Worm (Caenorhabditis elegans) whole organism, young adult: ENCODE measurements around the gene C28G1.10.

ENCODE experiments used
- B0035.1 ChIP-seq: sonication (generic microtip); optimal IDR thresholded peaks from 2 replicates; lab custom pipeline; 2016; ENCODE audit warnings: missing genetic modification characterization, mild to moderate bottlenecking, missing compliant biosample characterization, missing genotype, missing genetic modification reagents
- D2030.7 ChIP-seq: fragments of 200-800 bp; sonication (Bioruptor generic); IDR thresholded peaks from 2 replicates; pipeline ENCODE4 v1.3.6; 2022; ENCODE audit warnings: missing genetic modification reagents, missing genetic modification characterization, missing compliant biosample characterization
- F22D6.2 ChIP-seq: sonication (generic microtip); optimal IDR thresholded peaks from 2 replicates; lab custom pipeline; 2016; ENCODE audit warnings: mild to moderate bottlenecking, missing genetic modification characterization, missing compliant biosample characterization
- F23B12.7 ChIP-seq: sonication (generic microtip); optimal IDR thresholded peaks from 2 replicates; lab custom pipeline; 2017; ENCODE audit warnings: missing genetic modification characterization, mild to moderate bottlenecking, missing compliant biosample characterization, antibody characterized with exemption, moderate library complexity; ENCODE audit not compliant: insufficient read depth
- F52B5.7 ChIP-seq: sonication (generic microtip); optimal IDR thresholded peaks from 2 replicates; lab custom pipeline; 2016; ENCODE audit warnings: mild to moderate bottlenecking, missing genetic modification characterization, missing compliant biosample characterization
- F57C9.4 ChIP-seq: sonication (generic microtip); optimal IDR thresholded peaks from 2 replicates; lab custom pipeline; 2017; ENCODE audit warnings: mild to moderate bottlenecking, missing genetic modification characterization, missing compliant biosample characterization
- K11D2.4 ChIP-seq: fragments of 200-800 bp; sonication (Bioruptor generic); IDR thresholded peaks from 2 replicates; pipeline ENCODE4 v1.3.6; 2022; ENCODE audit warnings: missing genetic modification reagents, missing genetic modification characterization, missing compliant biosample characterization
- Y67H2A.10 ChIP-seq: fragments of 200-800 bp; sonication (Bioruptor generic); conservative IDR thresholded peaks from 2 replicates; pipeline ENCODE4 v1.3.6; 2022; ENCODE audit warnings: missing genetic modification reagents, missing genetic modification characterization, missing compliant biosample characterization
- Y79H2A.3 ChIP-seq: fragments of 200-800 bp; sonication (Bioruptor generic); conservative IDR thresholded peaks from 2 replicates; pipeline ENCODE4 v1.3.6; 2022; ENCODE audit warnings: missing genetic modification reagents, missing genetic modification characterization, missing compliant biosample characterization
- Y95B8A.8 ChIP-seq: fragments of 200-800 bp; sonication (Bioruptor generic); IDR thresholded peaks from 2 replicates; pipeline ENCODE4 v1.3.6; 2022; ENCODE audit warnings: missing genetic modification reagents, missing genetic modification characterization, missing compliant biosample characterization
- cebp-1 ChIP-seq, 2 experiments: fragments of 200-800 bp in 1 of 2; sonication (Bioruptor generic) in 1 of 2; sonication (generic microtip) in 1 of 2; IDR thresholded peaks in 1 of 2; optimal IDR thresholded peaks in 1 of 2; 2 replicates each; pipeline versions ENCODE4 v1.3.6 to Lab custom; 2017 to 2022; ENCODE audit warnings: missing compliant biosample characterization in 2 of 2, missing genetic modification characterization in 2 of 2, mild to moderate bottlenecking in 1 of 2, missing genetic modification reagents in 1 of 2, moderate library complexity in 1 of 2
- ceh-79 ChIP-seq: sonication (generic microtip); optimal IDR thresholded peaks from 2 replicates; lab custom pipeline; 2017; ENCODE audit warnings: mild to moderate bottlenecking, missing genetic modification characterization, missing compliant biosample characterization
- chd-7 ChIP-seq: sonication (generic microtip); optimal IDR thresholded peaks from 2 replicates; lab custom pipeline; 2016; ENCODE audit warnings: mild to moderate bottlenecking, missing genetic modification characterization, moderate library complexity, missing compliant biosample characterization
- die-1 ChIP-seq: sonication (generic microtip); optimal IDR thresholded peaks from 2 replicates; lab custom pipeline; 2016; ENCODE audit warnings: missing genotype, mild to moderate bottlenecking, missing genetic modification characterization, missing compliant biosample characterization
- dpff-1 ChIP-seq: sonication (generic microtip); optimal IDR thresholded peaks from 2 replicates; lab custom pipeline; 2017; ENCODE audit warnings: mild to moderate bottlenecking, missing genetic modification characterization, missing compliant biosample characterization
- efl-1 ChIP-seq: fragments of 150-350 bp; optimal IDR thresholded peaks from 2 replicates; lab custom pipeline; 2014; ENCODE audit warnings: missing biosample characterization, missing genetic modification reagents, missing genetic modification characterization
- egl-44 ChIP-seq: fragments of 200-800 bp; sonication (Bioruptor generic); IDR thresholded peaks from 2 replicates; pipeline ENCODE4 v1.3.6; 2022; ENCODE audit warnings: missing genetic modification reagents, missing genetic modification characterization, missing compliant biosample characterization
- egrh-3 ChIP-seq: fragments of 200-800 bp; sonication (Bioruptor generic); IDR thresholded peaks from 2 replicates; pipeline ENCODE4 v1.3.6; 2022; ENCODE audit warnings: missing genetic modification reagents, missing genetic modification characterization, missing compliant biosample characterization
- gei-17 ChIP-seq: fragments of 200-800 bp; sonication (Bioruptor generic); optimal IDR thresholded peaks from 2 replicates; lab custom pipeline; 2018; ENCODE audit warnings: mild to moderate bottlenecking, missing genetic modification characterization, missing compliant biosample characterization
- hlh-26 ChIP-seq: fragments of 200-800 bp; sonication (Bioruptor generic); conservative IDR thresholded peaks from 2 replicates; pipeline ENCODE4 v1.3.6; 2022; ENCODE audit warnings: missing genetic modification reagents, missing genetic modification characterization, missing compliant biosample characterization
- hmg-20 ChIP-seq: fragments of 200-800 bp; sonication (Bioruptor generic); IDR thresholded peaks from 2 replicates; pipeline ENCODE4 v1.3.6; 2022; ENCODE audit warnings: missing genetic modification reagents, missing genetic modification characterization, missing compliant biosample characterization
- lir-1 ChIP-seq: fragments of 200-800 bp; sonication (Bioruptor generic); conservative IDR thresholded peaks from 2 replicates; pipeline ENCODE4 v1.3.6; 2022; ENCODE audit warnings: missing genetic modification reagents, missing genetic modification characterization, missing compliant biosample characterization
- lsl-1 ChIP-seq: fragments of 200-800 bp; sonication (Bioruptor generic); optimal IDR thresholded peaks from 2 replicates; lab custom pipeline; 2018; ENCODE audit warnings: mild to moderate bottlenecking, missing genetic modification characterization, moderate library complexity, missing compliant biosample characterization
- madf-10 ChIP-seq: sonication (generic microtip); optimal IDR thresholded peaks from 2 replicates; lab custom pipeline; 2016; ENCODE audit warnings: mild to moderate bottlenecking, missing genetic modification characterization, missing compliant biosample characterization
- nfya-1 ChIP-seq: sonication (generic microtip); optimal IDR thresholded peaks from 2 replicates; lab custom pipeline; 2017; ENCODE audit warnings: antibody characterized with exemption, missing compliant biosample characterization, missing genetic modification characterization, borderline replicate concordance; ENCODE audit not compliant: insufficient read depth
- nhr-120 ChIP-seq: fragments of 200-800 bp; sonication (Bioruptor generic); IDR thresholded peaks from 2 replicates; pipeline ENCODE4 v1.3.6; 2022; ENCODE audit warnings: missing genetic modification characterization, missing compliant biosample characterization
- nhr-179 ChIP-seq: sonication (generic microtip); optimal IDR thresholded peaks from 2 replicates; lab custom pipeline; 2016; ENCODE audit warnings: mild to moderate bottlenecking, missing genetic modification characterization, missing compliant biosample characterization
- repo-1 ChIP-seq: sonication (generic microtip); optimal IDR thresholded peaks from 2 replicates; lab custom pipeline; 2017; ENCODE audit warnings: mild to moderate bottlenecking, missing genetic modification characterization, missing compliant biosample characterization
- sdz-38 ChIP-seq: sonication (generic microtip); optimal IDR thresholded peaks from 2 replicates; lab custom pipeline; 2016; ENCODE audit warnings: missing genotype, missing genetic modification characterization, missing compliant biosample characterization
- sptf-2 ChIP-seq: fragments of 200-800 bp; sonication (Bioruptor generic); optimal IDR thresholded peaks from 2 replicates; lab custom pipeline; 2018; ENCODE audit warnings: mild to moderate bottlenecking, missing genetic modification characterization, missing compliant biosample characterization
- zim-3 ChIP-seq: sonication (generic microtip); optimal IDR thresholded peaks from 2 replicates; lab custom pipeline; 2017; ENCODE audit warnings: mild to moderate bottlenecking, missing genetic modification characterization, moderate library complexity, missing compliant biosample characterization
- ztf-22 ChIP-seq: fragments of 200-800 bp; sonication (Bioruptor generic); optimal IDR thresholded peaks from 2 replicates; lab custom pipeline; 2018; ENCODE audit warnings: mild to moderate bottlenecking, missing genetic modification characterization, moderate library complexity, missing compliant biosample characterization
- ztf-25 ChIP-seq: fragments of 200-800 bp; sonication (Bioruptor generic); IDR thresholded peaks from 2 replicates; pipeline ENCODE4 v1.3.6; 2022; ENCODE audit warnings: missing genetic modification reagents, missing genetic modification characterization, missing compliant biosample characterization
- ztf-26 ChIP-seq: sonication (generic microtip); optimal IDR thresholded peaks from 2 replicates; lab custom pipeline; 2017; ENCODE audit warnings: missing genetic modification characterization, missing compliant biosample characterization

The C28G1.10 gene

DNA sequence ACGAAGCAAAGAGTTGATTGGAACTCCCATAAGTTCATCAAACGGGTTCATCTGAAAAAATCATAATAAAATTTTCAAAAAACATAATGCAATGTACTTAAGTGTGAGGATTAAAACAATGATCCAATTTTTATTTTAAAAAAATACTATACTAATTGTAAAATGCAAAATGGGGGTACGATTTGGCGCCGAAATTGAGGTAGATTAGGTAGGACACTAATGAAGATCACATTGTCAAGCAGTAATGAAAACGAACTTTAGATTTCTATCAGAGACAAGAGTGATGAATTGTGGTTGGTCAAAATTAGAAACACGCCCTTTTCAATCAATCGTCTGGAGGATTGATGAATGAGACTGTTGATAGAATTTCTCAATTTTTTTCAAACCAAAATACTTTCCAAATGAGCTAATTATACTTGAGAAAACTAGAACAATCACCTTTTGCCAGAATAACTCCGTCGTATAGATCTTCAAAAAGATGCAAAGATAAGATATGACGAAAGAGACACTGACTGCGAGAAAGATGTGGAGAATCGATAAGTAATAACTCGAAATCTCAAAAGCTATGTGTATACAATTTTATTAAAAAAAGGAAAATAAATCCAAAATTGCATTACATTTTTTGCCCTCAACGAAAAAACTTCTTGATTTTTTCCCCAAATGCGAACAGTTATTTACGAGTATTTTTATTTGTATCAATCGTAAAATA lies 11.1 kb downstream of the C28G1.10 start, which contains the start of gene C06E2.5:
C06E2.5 (minus strand) TSS at position 51 of the 709 bp plus-strand sequence.
- no peak for TF ChIP-seq egrh-3
- no peak for TF ChIP-seq ceh-79 (tag; lab: Kevin White, UChicago)
- TF ChIP-seq nhr-120 (GFP tag; lab: Robert Waterston, UW) = no peak
- TF ChIP-seq cebp-1 (GFP tag; IDR thresholded peaks at IDR 0.05; lab: Robert Waterston, UW) = no peak
- TF ChIP-seq cebp-1 (tag; optimal IDR thresholded peaks at IDR 0.05; lab: Kevin White, UChicago) = no peak
- TF ChIP-seq die-1 (tag; lab: Kevin White, UChicago) = no peak
- no peak for TF ChIP-seq sptf-2
- TF ChIP-seq B0035.1 (tag; lab: Kevin White, UChicago) = no peak
- TF ChIP-seq F22D6.2 = no peak
- TF ChIP-seq lsl-1 (GFP tag; lab: Kevin White, UChicago) = no peak
- TF ChIP-seq D2030.7 = no peak
- TF ChIP-seq hmg-20 = no peak
- no peak for TF ChIP-seq Y79H2A.3 (GFP tag; lab: Robert Waterston, UW)
- no peak for TF ChIP-seq nfya-1 (tag; lab: Kevin White, UChicago)
- no peak for TF ChIP-seq ztf-22 (GFP tag; lab: Kevin White, UChicago)
- no peak for TF ChIP-seq repo-1 (tag; lab: Kevin White, UChicago)
- TF ChIP-seq K11D2.4 (GFP tag; lab: Robert Waterston, UW) = no peak
- no peak for TF ChIP-seq lir-1
- no peak for TF ChIP-seq gei-17
- TF ChIP-seq efl-1 (GFP tag; lab: Kevin White, UChicago) = no peak

DNA sequence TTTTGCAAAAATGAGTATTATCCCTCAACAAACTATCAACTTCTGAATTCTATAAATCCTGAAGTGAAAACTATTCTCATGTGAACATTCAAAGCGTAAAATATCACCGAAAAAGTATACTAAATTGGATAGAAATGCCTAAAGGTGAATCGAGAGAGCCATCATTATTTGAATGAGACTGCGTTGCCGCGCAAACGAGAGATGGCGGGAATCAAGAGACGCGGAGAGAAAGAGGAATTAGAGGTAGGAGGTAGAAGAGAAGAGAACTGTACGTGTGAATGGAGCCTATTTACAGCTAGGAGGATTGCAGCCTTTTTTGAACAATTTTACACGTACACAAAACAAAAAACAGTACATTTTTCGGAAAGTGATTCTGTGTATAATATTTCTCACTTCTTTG lies 12.6 kb downstream of the C28G1.10 start:
- TF ChIP-seq egl-44 (GFP tag; lab: Robert Waterston, UW) (no peak), Y67H2A.10 (GFP tag; lab: Robert Waterston, UW) (no peak)

DNA sequence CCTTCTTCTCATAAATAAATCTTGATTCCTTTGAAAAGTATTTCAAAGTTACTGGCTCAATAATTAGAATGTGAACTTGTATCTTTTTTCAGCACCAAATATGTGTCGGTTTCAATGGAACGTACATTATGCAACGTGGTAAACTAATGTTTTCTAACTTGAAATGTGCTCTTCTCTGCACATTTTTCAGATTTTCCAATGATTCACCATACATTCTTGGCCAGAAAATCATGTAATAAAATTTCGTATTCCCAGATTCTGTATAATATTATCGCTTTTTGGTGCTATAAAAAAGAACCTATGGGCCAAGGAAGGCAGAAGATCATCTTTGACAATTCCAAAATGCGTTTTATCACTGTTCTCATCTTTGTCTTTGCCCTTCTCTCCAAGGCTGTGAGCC lies 14.0 kb downstream of the C28G1.10 start, which contains the start of gene C06E2.9:
C06E2.9 (plus strand) TSS at position 301 of the 400 bp plus-strand sequence.
- TF ChIP-seq Y67H2A.10 (GFP tag; lab: Robert Waterston, UW) (no peak), chd-7 (tag; lab: Kevin White, UChicago) (no peak), F57C9.4 (tag; lab: Kevin White, UChicago) (no peak), zim-3 (no peak), sdz-38 (tag; lab: Kevin White, UChicago) (no peak), hlh-26 (GFP tag; lab: Robert Waterston, UW) (no peak), madf-10 (tag; lab: Kevin White, UChicago) (no peak), lsl-1 (GFP tag; lab: Kevin White, UChicago) (no peak), ceh-79 (tag; lab: Kevin White, UChicago) (no peak), ztf-26 (tag; lab: Kevin White, UChicago) (no peak), F52B5.7 (tag; lab: Kevin White, UChicago) (no peak), dpff-1 (tag; lab: Kevin White, UChicago) (no peak), Y95B8A.8 (GFP tag; lab: Robert Waterston, UW) (no peak), ztf-25 (GFP tag; lab: Robert Waterston, UW) (no peak), nhr-179 (tag; lab: Kevin White, UChicago) (no peak), F23B12.7 (tag; lab: Kevin White, UChicago) (no peak)
